Fruit fly (Drosophila melanogaster) whole organism, embryonic: Measurements from ENCODE around the gene CG1024.

Experiments used
- Atf6 ChIP-seq: fragments of 200-800 bp; sonication (Bioruptor generic); IDR thresholded peaks from 2 replicates; pipeline ENCODE4 v1.3.6; 2022; ENCODE audit warnings: missing biosample characterization, missing genetic modification characterization
- CG10147 ChIP-seq: fragments of 200-800 bp; sonication (Bioruptor generic); optimal IDR thresholded peaks from 2 replicates; lab custom pipeline; 2019; ENCODE audit warnings: missing biosample characterization, mild to moderate bottlenecking, missing genetic modification characterization, moderate library complexity
- CG11504 ChIP-seq: fragments of 200-800 bp; sonication (Bioruptor generic); optimal IDR thresholded peaks from 3 replicates; lab custom pipeline; 2019; ENCODE audit warnings: missing biosample characterization, mild to moderate bottlenecking, missing genetic modification characterization, moderate library complexity
- CG13287 ChIP-seq: fragments of 200-800 bp; sonication (Bioruptor generic); IDR thresholded peaks from 2 replicates; pipeline ENCODE4 v1.3.6; 2022; ENCODE audit warnings: missing biosample characterization, missing genetic modification characterization; ENCODE audit not compliant: partially characterized antibody
- CG13894 ChIP-seq: fragments of 200-800 bp; sonication (Bioruptor generic); optimal IDR thresholded peaks from 3 replicates; lab custom pipeline; 2018; ENCODE audit warnings: missing biosample characterization, mild to moderate bottlenecking, missing genetic modification characterization, moderate library complexity
- CG15269 ChIP-seq: fragments of 200-800 bp; sonication (Bioruptor generic); optimal IDR thresholded peaks from 2 replicates; lab custom pipeline; 2018; ENCODE audit warnings: missing biosample characterization, mild to moderate bottlenecking, missing genetic modification characterization, moderate library complexity
- CG1603 ChIP-seq: fragments of 200-800 bp; sonication (Bioruptor generic); optimal IDR thresholded peaks from 2 replicates; lab custom pipeline; 2019; ENCODE audit warnings: missing biosample characterization, mild to moderate bottlenecking, missing genetic modification characterization, moderate library complexity
- CG17802 ChIP-seq: fragments of 200-800 bp; sonication (Bioruptor generic); optimal IDR thresholded peaks from 2 replicates; lab custom pipeline; 2018; ENCODE audit warnings: missing biosample characterization, mild to moderate bottlenecking, missing genetic modification characterization, moderate library complexity
- CG2678 ChIP-seq: fragments of 200-800 bp; sonication (Bioruptor generic); optimal IDR thresholded peaks from 3 replicates; lab custom pipeline; 2019; ENCODE audit warnings: missing biosample characterization, mild to moderate bottlenecking, missing genetic modification characterization, moderate library complexity
- CG30403 ChIP-seq: fragments of 200-800 bp; sonication (Bioruptor generic); optimal IDR thresholded peaks from 3 replicates; lab custom pipeline; 2016; ENCODE audit warnings: missing biosample characterization, missing genetic modification characterization
- CG3065 ChIP-seq: fragments of 200-800 bp; sonication (Bioruptor generic); optimal IDR thresholded peaks from 2 replicates; lab custom pipeline; 2016; ENCODE audit warnings: missing biosample characterization, missing genetic modification characterization
- CG3281 ChIP-seq: fragments of 200-800 bp; sonication (Bioruptor generic); optimal IDR thresholded peaks from 3 replicates; lab custom pipeline; 2017; ENCODE audit warnings: missing biosample characterization, mild to moderate bottlenecking, missing genetic modification characterization
- CG4360 ChIP-seq: fragments of 200-800 bp; sonication (Bioruptor generic); IDR thresholded peaks from 2 replicates; pipeline ENCODE4 v1.3.6; 2022; ENCODE audit warnings: missing biosample characterization, missing genetic modification characterization
- CG4617 ChIP-seq: fragments of 200-800 bp; sonication (Bioruptor generic); optimal IDR thresholded peaks from 3 replicates; lab custom pipeline; 2016; ENCODE audit warnings: missing biosample characterization, missing genetic modification characterization, borderline replicate concordance
- CG6683 ChIP-seq: fragments of 200-800 bp; sonication (Bioruptor generic); optimal IDR thresholded peaks from 2 replicates; lab custom pipeline; 2017; ENCODE audit warnings: missing biosample characterization, mild to moderate bottlenecking, missing genetic modification characterization, missing genetic modification reagents
- CG6791 ChIP-seq: fragments of 200-800 bp; sonication (Bioruptor generic); IDR thresholded peaks from 3 replicates; pipeline ENCODE4 v1.3.6; 2022; ENCODE audit warnings: missing biosample characterization, missing genetic modification characterization; ENCODE audit not compliant: partially characterized antibody
- CG7745 ChIP-seq: fragments of 200-800 bp; sonication (Bioruptor generic); optimal IDR thresholded peaks from 2 replicates; lab custom pipeline; 2018; ENCODE audit warnings: missing biosample characterization, mild to moderate bottlenecking, missing genetic modification characterization, moderate library complexity
- CG7786 ChIP-seq: fragments of 200-800 bp; sonication (Bioruptor generic); optimal IDR thresholded peaks from 2 replicates; lab custom pipeline; 2016; ENCODE audit warnings: missing biosample characterization, missing genetic modification characterization
- Elba2 ChIP-seq: fragments of 200-800 bp; sonication (Bioruptor generic); optimal IDR thresholded peaks from 3 replicates; lab custom pipeline; 2016; ENCODE audit warnings: missing biosample characterization, missing genetic modification characterization
- H15 ChIP-seq: fragments of 200-800 bp; sonication (Bioruptor generic); IDR thresholded peaks from 3 replicates; pipeline ENCODE4 v1.3.6; 2022; ENCODE audit warnings: missing biosample characterization, missing genetic modification characterization
- HLHmδ ChIP-seq: fragments of 200-800 bp; sonication (Bioruptor generic); optimal IDR thresholded peaks from 2 replicates; lab custom pipeline; 2018; ENCODE audit warnings: missing biosample characterization, mild to moderate bottlenecking, missing genetic modification characterization, moderate library complexity
- Hey ChIP-seq: fragments of 200-800 bp; sonication (Bioruptor generic); optimal IDR thresholded peaks from 3 replicates; lab custom pipeline; 2018; ENCODE audit warnings: missing biosample characterization, mild to moderate bottlenecking, missing genetic modification characterization
- Kr ChIP-seq: fragments of 200-800 bp; sonication (Bioruptor generic); optimal IDR thresholded peaks from 2 replicates; lab custom pipeline; 2017; ENCODE audit warnings: missing biosample characterization, mild to moderate bottlenecking, missing genetic modification characterization
- NK7.1 ChIP-seq: fragments of 200-800 bp; sonication (Bioruptor generic); optimal IDR thresholded peaks from 3 replicates; lab custom pipeline; 2016; ENCODE audit warnings: missing biosample characterization, missing genetic modification characterization
- Optix ChIP-seq: fragments of 200-800 bp; sonication (Bioruptor generic); IDR thresholded peaks from 3 replicates; pipeline ENCODE4 v1.3.6; 2022; ENCODE audit warnings: missing biosample characterization, missing genetic modification characterization
- Rfx ChIP-seq: fragments of 200-800 bp; sonication (Bioruptor generic); IDR thresholded peaks from 2 replicates; pipeline ENCODE4 v1.3.6; 2022; ENCODE audit warnings: missing biosample characterization, missing genetic modification characterization
- Six4 ChIP-seq: fragments of 200-800 bp; sonication (Bioruptor generic); optimal IDR thresholded peaks from 2 replicates; lab custom pipeline; 2016; ENCODE audit warnings: missing biosample characterization, missing genetic modification characterization
- Trl ChIP-seq, 3 experiments: fragments of >200 bp in 2 of 3; fragments of 200-800 bp in 1 of 3; sonication (Bioruptor generic) in 1 of 3; optimal IDR thresholded peaks; 2 replicates in 1 of 3; 3 replicates in 2 of 3; lab custom pipeline; 2016 to 2017; ENCODE audit warnings: missing biosample characterization in 1 of 3, missing genetic modification characterization in 1 of 3
- ac ChIP-seq: fragments of 200-800 bp; sonication (Bioruptor generic); optimal IDR thresholded peaks from 3 replicates; lab custom pipeline; 2017; ENCODE audit warnings: missing biosample characterization, mild to moderate bottlenecking, missing genetic modification characterization
- al ChIP-seq: fragments of 200-800 bp; sonication (Bioruptor generic); IDR thresholded peaks from 2 replicates; pipeline ENCODE4 v1.3.6; 2022; ENCODE audit warnings: missing biosample characterization, missing genetic modification characterization
- az2 ChIP-seq: fragments of 200-800 bp; sonication (Bioruptor generic); optimal IDR thresholded peaks from 3 replicates; lab custom pipeline; 2016; ENCODE audit warnings: missing biosample characterization, missing genetic modification characterization
- cas ChIP-seq: fragments of 200-800 bp; sonication (Bioruptor generic); IDR thresholded peaks from 2 replicates; pipeline ENCODE4 v1.3.6; 2022; ENCODE audit warnings: missing biosample characterization, missing genetic modification characterization
- chif ChIP-seq, 2 experiments: fragments of 200-800 bp; sonication (Bioruptor generic); optimal IDR thresholded peaks; 3 replicates each; lab custom pipeline; 2016; ENCODE audit warnings: missing biosample characterization in 2 of 2, missing genetic modification characterization in 2 of 2
- croc ChIP-seq: fragments of 200-800 bp; sonication (Bioruptor generic); conservative IDR thresholded peaks from 3 replicates; pipeline ENCODE4 v1.3.6; 2022; ENCODE audit warnings: missing biosample characterization, missing genetic modification characterization
- cwo ChIP-seq: fragments of 200-800 bp; sonication (Bioruptor generic); optimal IDR thresholded peaks from 3 replicates; lab custom pipeline; 2017; ENCODE audit warnings: missing biosample characterization, missing genetic modification characterization, mild to moderate bottlenecking, moderate library complexity, missing genetic modification reagents
- dm ChIP-seq: fragments of 200-800 bp; sonication (Bioruptor generic); optimal IDR thresholded peaks from 3 replicates; lab custom pipeline; 2016; ENCODE audit warnings: missing biosample characterization, missing genetic modification characterization
- fd64A ChIP-seq: fragments of 200-800 bp; sonication (Bioruptor generic); optimal IDR thresholded peaks from 3 replicates; lab custom pipeline; 2018; ENCODE audit warnings: missing biosample characterization, mild to moderate bottlenecking, missing genetic modification characterization
- grau ChIP-seq: fragments of 200-800 bp; optimal IDR thresholded peaks from 3 replicates; lab custom pipeline; 2019; ENCODE audit warnings: missing biosample characterization, mild to moderate bottlenecking, missing genetic modification characterization, moderate library complexity
- kni ChIP-seq: fragments of 200-800 bp; sonication (Bioruptor generic); optimal IDR thresholded peaks from 3 replicates; lab custom pipeline; 2017; ENCODE audit warnings: mild to moderate bottlenecking, missing biosample characterization, missing genetic modification reagents, missing genetic modification characterization
- mam ChIP-seq: fragments of 200-800 bp; sonication (Bioruptor generic); optimal IDR thresholded peaks from 3 replicates; lab custom pipeline; 2016; ENCODE audit warnings: missing biosample characterization, missing genetic modification characterization
- nmo ChIP-seq: fragments of 200-800 bp; sonication (Bioruptor generic); optimal IDR thresholded peaks from 2 replicates; lab custom pipeline; 2018; ENCODE audit warnings: missing biosample characterization, mild to moderate bottlenecking, missing genetic modification characterization, moderate library complexity
- nom ChIP-seq: fragments of 200-800 bp; sonication (Bioruptor generic); optimal IDR thresholded peaks from 2 replicates; lab custom pipeline; 2017; ENCODE audit warnings: missing biosample characterization, missing genetic modification characterization, mild to moderate bottlenecking, moderate library complexity, missing genetic modification reagents
- ranshi ChIP-seq: fragments of 200-800 bp; sonication (Bioruptor generic); IDR thresholded peaks from 2 replicates; pipeline ENCODE4 v1.3.6; 2022; ENCODE audit warnings: missing biosample characterization, missing genetic modification characterization
- sc ChIP-seq, 3 experiments: fragments of >200 bp in 2 of 3; fragments of 200-800 bp in 1 of 3; sonication (Bioruptor generic) in 1 of 3; optimal IDR thresholded peaks; 2 replicates in 2 of 3; 3 replicates in 1 of 3; lab custom pipeline; 2017; ENCODE audit warnings: mild to moderate bottlenecking in 1 of 3, missing biosample characterization in 1 of 3, missing genetic modification characterization in 1 of 3, missing genetic modification reagents in 1 of 3
- toy ChIP-seq: fragments of 200-800 bp; sonication (Bioruptor generic); IDR thresholded peaks from 2 replicates; pipeline ENCODE4 v1.3.6; 2022; ENCODE audit warnings: missing biosample characterization, missing genetic modification characterization
- twi ChIP-seq: fragments of 200-800 bp; optimal IDR thresholded peaks from 2 replicates; lab custom pipeline; 2019; ENCODE audit warnings: missing biosample characterization, mild to moderate bottlenecking, missing genetic modification characterization, moderate library complexity
- tx ChIP-seq: fragments of 200-800 bp; sonication (Bioruptor generic); optimal IDR thresholded peaks from 2 replicates; lab custom pipeline; 2016; ENCODE audit warnings: missing biosample characterization, missing genetic modification characterization
- unpg ChIP-seq: fragments of 200-800 bp; sonication (Bioruptor generic); optimal IDR thresholded peaks from 3 replicates; lab custom pipeline; 2018; ENCODE audit warnings: missing biosample characterization, mild to moderate bottlenecking, missing genetic modification characterization, moderate library complexity
- zfh2 ChIP-seq: fragments of 200-800 bp; sonication (Bioruptor generic); optimal IDR thresholded peaks from 2 replicates; lab custom pipeline; 2016; ENCODE audit warnings: missing biosample characterization, missing genetic modification characterization

The CG1024 gene

dm6 chr3R:6382733-6383465 lies 2.8 kb upstream of the CG1024 start, which contains the start of gene gzl (continued):
- TF ChIP-seq tx (GFP tag; lab: Kevin White, UChicago) (no peak), Trl (optimal IDR thresholded peaks at IDR 0.05; lab: Kevin White, UChicago) (no peak), Trl (GFP tag; optimal IDR thresholded peaks at IDR 0.05; lab: Kevin White, UChicago) (no peak), Hey (tag; lab: Kevin White, UChicago) (no peak), NK7.1 (GFP tag; lab: Kevin White, UChicago) (no peak), cas (GFP tag; lab: Robert Waterston, UW) (no peak), zfh2 (GFP tag; lab: Kevin White, UChicago) (no peak), CG15269 (tag; lab: Kevin White, UChicago) (no peak), Rfx (GFP tag; lab: Robert Waterston, UW) (peak; percentile 49), az2 (GFP tag; lab: Kevin White, UChicago) (no peak), CG2678 (tag; lab: Kevin White, UChicago) (no peak), Optix (GFP tag; lab: Robert Waterston, UW) (no peak), CG11504 (tag; lab: Kevin White, UChicago) (no peak), HLHmδ (GFP tag; lab: Kevin White, UChicago) (no peak), fd64A (GFP tag; lab: Kevin White, UChicago) (no peak), chif (GFP tag; optimal IDR thresholded peaks at IDR 0.05; lab: Kevin White, UChicago) (no peak), CG30403 (GFP tag; lab: Kevin White, UChicago) (no peak), nom (peak; percentile 18), CG13287 (GFP tag; lab: Robert Waterston, UW) (peak; percentile 97), nmo (GFP tag; lab: Kevin White, UChicago) (peak; percentile 28), CG4360 (GFP tag; lab: Robert Waterston, UW) (peak; percentile 42; the same call in 1 of the 2 replicates), CG17802 (no peak), CG6791 (GFP tag; lab: Robert Waterston, UW) (peak; percentile 99), CG7786 (no peak), H15 (no peak), toy (GFP tag; lab: Robert Waterston, UW) (no peak), ac (GFP tag; lab: Kevin White, UChicago) (no peak), ranshi (GFP tag; lab: Robert Waterston, UW) (no peak), CG7745 (tag; lab: Kevin White, UChicago) (no peak), Atf6 (no peak), CG10147 (GFP tag; lab: Kevin White, UChicago) (no peak), Six4 (GFP tag; lab: Kevin White, UChicago) (no peak), CG1603 (tag; lab: Kevin White, UChicago) (peak; percentile 60), CG6683 (GFP tag; lab: Kevin White, UChicago) (no peak), CG3281 (GFP tag; lab: Kevin White, UChicago) (no peak), grau (tag; lab: Kevin White, UChicago) (no peak), croc (no peak), cwo (GFP tag; lab: Kevin White, UChicago) (peak; percentile 35), sc (optimal IDR thresholded peaks at IDR 0.05; lab: Kevin White, UChicago) (no peak), sc (GFP tag; optimal IDR thresholded peaks at IDR 0.05; lab: Kevin White, UChicago) (no peak), al (no peak), CG3065 (no peak), dm (GFP tag; lab: Kevin White, UChicago) (peak; percentile 31), Kr (GFP tag; lab: Kevin White, UChicago) (no peak), kni (GFP tag; lab: Kevin White, UChicago) (no peak), CG4617 (peak; percentile 69), Elba2 (no peak), unpg (GFP tag; lab: Kevin White, UChicago) (no peak), twi (tag; lab: Kevin White, UChicago) (no peak), mam (GFP tag; lab: Kevin White, UChicago) (no peak), CG13894 (tag; lab: Kevin White, UChicago) (no peak)
